Fruit fly (Drosophila melanogaster) whole organism, adult: ENCODE results near the gene CG3868.

Experiments used
- CG1620 ChIP-seq: fragments of 200-800 bp; sonication (Bioruptor generic); optimal IDR thresholded peaks from 2 replicates; lab custom pipeline; 2016; ENCODE audit warnings: missing biosample characterization, missing genetic modification characterization
- Clk ChIP-seq: fragments of 200-800 bp; sonication (Bioruptor generic); optimal IDR thresholded peaks from 2 replicates; lab custom pipeline; 2017; ENCODE audit warnings: missing biosample characterization, missing genetic modification characterization
- Crg-1 ChIP-seq: fragments of 200-800 bp; sonication (Bioruptor generic); optimal IDR thresholded peaks from 2 replicates; lab custom pipeline; 2016; ENCODE audit warnings: missing biosample characterization, missing genetic modification characterization
- Mnt ChIP-seq: fragments of 200-800 bp; sonication (Bioruptor generic); optimal IDR thresholded peaks from 2 replicates; lab custom pipeline; 2016; ENCODE audit warnings: missing biosample characterization, mild to moderate bottlenecking, missing genetic modification characterization
- pad ChIP-seq: fragments of 200-800 bp; sonication (Bioruptor generic); optimal IDR thresholded peaks from 3 replicates; lab custom pipeline; 2017; ENCODE audit warnings: missing biosample characterization, missing genetic modification characterization, mild to moderate bottlenecking, moderate library complexity, missing genetic modification reagents

- TF ChIP-seq Mnt (GFP tag; lab: Kevin White, UChicago): no peak
- no peak for TF ChIP-seq Clk (GFP tag; lab: Kevin White, UChicago)
- no peak for TF ChIP-seq CG1620 (GFP tag; lab: Kevin White, UChicago)
- TF ChIP-seq Crg-1 (GFP tag; lab: Kevin White, UChicago): no peak
- TF ChIP-seq pad: no peak
Measured at dm6 chr3L:14358899-14359298, 43.6 kb downstream of the CG3868 start.
